Fruit fly (Drosophila melanogaster) whole organism, prepupa: Measurements from ENCODE around the gene CG5001.

Experiments
- CG10631 ChIP-seq: fragments of 200-800 bp; sonication (Bioruptor generic); optimal IDR thresholded peaks from 2 replicates; lab custom pipeline; 2016; ENCODE audit warnings: missing biosample characterization, missing genetic modification characterization
- CG10669 ChIP-seq: fragments of 200-800 bp; sonication (Bioruptor generic); optimal IDR thresholded peaks from 3 replicates; lab custom pipeline; 2018; ENCODE audit warnings: missing biosample characterization, mild to moderate bottlenecking, missing genetic modification characterization, moderate library complexity
- CG11294 ChIP-seq: fragments of 200-800 bp; sonication (Bioruptor generic); IDR thresholded peaks from 2 replicates; pipeline ENCODE4 v1.3.6; 2022; ENCODE audit warnings: missing biosample characterization, missing genetic modification characterization
- CG11762 ChIP-seq: fragments of 200-800 bp; sonication (Bioruptor generic); optimal IDR thresholded peaks from 3 replicates; lab custom pipeline; 2016; ENCODE audit warnings: missing biosample characterization, missing genetic modification characterization; ENCODE audit not compliant: insufficient read depth
- CG15336 ChIP-seq: fragments of 200-800 bp; sonication (Bioruptor generic); IDR thresholded peaks from 2 replicates; pipeline ENCODE4 v1.3.6; 2022; ENCODE audit warnings: missing biosample characterization, missing genetic modification characterization
- CG1621 ChIP-seq: fragments of 200-800 bp; sonication (Bioruptor generic); optimal IDR thresholded peaks from 3 replicates; lab custom pipeline; 2018; ENCODE audit warnings: missing biosample characterization, mild to moderate bottlenecking, missing genetic modification characterization
- CG16779 ChIP-seq: fragments of 200-800 bp; sonication (Bioruptor generic); optimal IDR thresholded peaks from 3 replicates; lab custom pipeline; 2017; ENCODE audit warnings: missing biosample characterization, mild to moderate bottlenecking, missing genetic modification characterization
- CG3032 ChIP-seq: fragments of 200-800 bp; optimal IDR thresholded peaks from 2 replicates; lab custom pipeline; 2019; ENCODE audit warnings: missing biosample characterization, mild to moderate bottlenecking, missing genetic modification characterization, moderate library complexity
- CG31627 ChIP-seq: fragments of 200-800 bp; sonication (Bioruptor generic); optimal IDR thresholded peaks from 3 replicates; lab custom pipeline; 2016; ENCODE audit warnings: missing biosample characterization, missing genetic modification characterization
- CG32006 ChIP-seq: fragments of 200-800 bp; sonication (Bioruptor generic); optimal IDR thresholded peaks from 3 replicates; lab custom pipeline; 2017; ENCODE audit warnings: missing biosample characterization, mild to moderate bottlenecking, missing genetic modification characterization
- CG34406 ChIP-seq: fragments of 200-800 bp; sonication (Bioruptor generic); optimal IDR thresholded peaks from 3 replicates; lab custom pipeline; 2016; ENCODE audit warnings: missing biosample characterization, missing genetic modification characterization
- CG3919 ChIP-seq: fragments of 200-800 bp; sonication (Bioruptor generic); optimal IDR thresholded peaks from 3 replicates; lab custom pipeline; 2016; ENCODE audit warnings: missing biosample characterization, missing genetic modification characterization
- CG4318 ChIP-seq: fragments of 200-800 bp; sonication (Bioruptor generic); optimal IDR thresholded peaks from 3 replicates; lab custom pipeline; 2017; ENCODE audit warnings: missing biosample characterization, mild to moderate bottlenecking, missing genetic modification characterization
- CG6163 ChIP-seq: fragments of 200-800 bp; sonication (Bioruptor generic); IDR thresholded peaks from 3 replicates; pipeline ENCODE4 v1.3.6; 2022; ENCODE audit warnings: missing biosample characterization, missing genetic modification characterization
- CG6792 ChIP-seq: fragments of 200-800 bp; sonication (Bioruptor generic); optimal IDR thresholded peaks from 3 replicates; lab custom pipeline; 2016; ENCODE audit warnings: missing biosample characterization, missing genetic modification characterization
- CG6808 ChIP-seq: fragments of 200-800 bp; sonication (Bioruptor generic); optimal IDR thresholded peaks from 3 replicates; lab custom pipeline; 2017; ENCODE audit warnings: missing biosample characterization, missing genetic modification characterization, mild to moderate bottlenecking, moderate library complexity, missing genetic modification reagents
- CG6854 ChIP-seq: fragments of 200-800 bp; sonication (Bioruptor generic); optimal IDR thresholded peaks from 2 replicates; lab custom pipeline; 2017; ENCODE audit warnings: missing biosample characterization, mild to moderate bottlenecking, missing genetic modification characterization
- CG7368 ChIP-seq: fragments of 200-800 bp; sonication (Bioruptor generic); optimal IDR thresholded peaks from 3 replicates; lab custom pipeline; 2016; ENCODE audit warnings: missing biosample characterization, missing genetic modification characterization
- CG8119 ChIP-seq: fragments of 200-800 bp; sonication (Bioruptor generic); IDR thresholded peaks from 3 replicates; pipeline ENCODE4 v1.3.6; 2022; ENCODE audit warnings: missing biosample characterization, missing genetic modification characterization
- CG8319 ChIP-seq: fragments of 200-800 bp; sonication (Bioruptor generic); optimal IDR thresholded peaks from 3 replicates; lab custom pipeline; 2016; ENCODE audit warnings: missing biosample characterization, missing genetic modification characterization
- CG8632 ChIP-seq: fragments of 200-800 bp; sonication (Bioruptor generic); optimal IDR thresholded peaks from 3 replicates; lab custom pipeline; 2016; ENCODE audit warnings: missing biosample characterization, missing genetic modification characterization
- CG9139 ChIP-seq: fragments of 200-800 bp; sonication (Bioruptor generic); optimal IDR thresholded peaks from 3 replicates; lab custom pipeline; 2017; ENCODE audit warnings: missing biosample characterization, mild to moderate bottlenecking, missing genetic modification characterization
- Eip78C ChIP-seq: fragments of 200-800 bp; sonication (Bioruptor generic); peaks from one replicate; lab custom pipeline; 2016; ENCODE audit warnings: missing biosample characterization, missing genetic modification characterization
- Ets21C ChIP-seq: fragments of 200-800 bp; sonication (Bioruptor generic); optimal IDR thresholded peaks from 3 replicates; lab custom pipeline; 2016; ENCODE audit warnings: missing biosample characterization, missing genetic modification characterization
- Ets96B ChIP-seq: fragments of 200-800 bp; optimal IDR thresholded peaks from 2 replicates; lab custom pipeline; 2019; ENCODE audit warnings: missing biosample characterization, mild to moderate bottlenecking, missing genetic modification characterization, moderate library complexity
- Gug ChIP-seq: fragments of 200-800 bp; sonication (Bioruptor generic); IDR thresholded peaks from 2 replicates; pipeline ENCODE4 v1.3.6; 2022; ENCODE audit warnings: missing biosample characterization, missing genetic modification characterization
- Hr38 ChIP-seq: sonication (Bioruptor generic); optimal IDR thresholded peaks from 2 replicates; lab custom pipeline; 2016; ENCODE audit warnings: missing biosample characterization, missing genetic modification characterization
- Hr39 ChIP-seq: fragments of 200-800 bp; sonication (Bioruptor generic); optimal IDR thresholded peaks from 2 replicates; lab custom pipeline; 2016; ENCODE audit warnings: missing biosample characterization, missing genetic modification characterization
- Hr4 ChIP-seq: fragments of 200-800 bp; sonication (Bioruptor generic); optimal IDR thresholded peaks from 3 replicates; lab custom pipeline; 2016; ENCODE audit warnings: missing biosample characterization, missing genetic modification characterization
- Lpt ChIP-seq: fragments of 200-800 bp; sonication (Bioruptor generic); optimal IDR thresholded peaks from 3 replicates; lab custom pipeline; 2016; ENCODE audit warnings: missing biosample characterization, missing genetic modification characterization
- Met ChIP-seq: fragments of 200-800 bp; sonication (Bioruptor generic); optimal IDR thresholded peaks from 3 replicates; lab custom pipeline; 2016; ENCODE audit warnings: missing biosample characterization, missing genetic modification characterization
- OdsH ChIP-seq: fragments of 200-800 bp; sonication (Bioruptor generic); optimal IDR thresholded peaks from 3 replicates; lab custom pipeline; 2016; ENCODE audit warnings: missing biosample characterization, missing genetic modification characterization
- Smox ChIP-seq: fragments of 200-800 bp; sonication (Bioruptor generic); optimal IDR thresholded peaks from 3 replicates; lab custom pipeline; 2016; ENCODE audit warnings: missing biosample characterization, missing genetic modification characterization
- Sox102F ChIP-seq: fragments of 200-800 bp; sonication (Bioruptor generic); optimal IDR thresholded peaks from 2 replicates; lab custom pipeline; 2016; ENCODE audit warnings: missing biosample characterization, mild to moderate bottlenecking, missing genetic modification characterization
- Sox14 ChIP-seq: fragments of 200-800 bp; sonication (Bioruptor generic); optimal IDR thresholded peaks from 3 replicates; lab custom pipeline; 2016; ENCODE audit warnings: missing biosample characterization, missing genetic modification characterization
- Sox15 ChIP-seq: fragments of 200-800 bp; sonication (Bioruptor generic); optimal IDR thresholded peaks from 3 replicates; lab custom pipeline; 2016; ENCODE audit warnings: missing biosample characterization, missing genetic modification characterization
- achi ChIP-seq: fragments of 200-800 bp; sonication (Bioruptor generic); optimal IDR thresholded peaks from 3 replicates; lab custom pipeline; 2016; ENCODE audit warnings: missing biosample characterization, missing genetic modification characterization
- acj6 ChIP-seq: fragments of 200-800 bp; sonication (Bioruptor generic); optimal IDR thresholded peaks from 3 replicates; lab custom pipeline; 2016; ENCODE audit warnings: missing biosample characterization, missing genetic modification characterization
- cyc ChIP-seq: fragments of 200-800 bp; sonication (Bioruptor generic); optimal IDR thresholded peaks from 3 replicates; lab custom pipeline; 2016; ENCODE audit warnings: missing biosample characterization, missing genetic modification characterization
- dac ChIP-seq: fragments of 200-800 bp; sonication (Bioruptor generic); optimal IDR thresholded peaks from 2 replicates; lab custom pipeline; 2017; ENCODE audit warnings: missing biosample characterization, mild to moderate bottlenecking, missing genetic modification characterization
- dsx ChIP-seq: fragments of 200-800 bp; optimal IDR thresholded peaks from 3 replicates; lab custom pipeline; 2019; ENCODE audit warnings: missing biosample characterization, mild to moderate bottlenecking, missing genetic modification characterization, moderate library complexity; ENCODE audit not compliant: poor library complexity, severe bottlenecking
- eg ChIP-seq: fragments of 200-800 bp; sonication (Bioruptor generic); IDR thresholded peaks from 3 replicates; pipeline ENCODE4 v1.3.6; 2022; ENCODE audit warnings: missing biosample characterization, missing genetic modification characterization
- fd85E ChIP-seq: fragments of 200-800 bp; sonication (Bioruptor generic); optimal IDR thresholded peaks from 3 replicates; lab custom pipeline; 2016; ENCODE audit warnings: missing biosample characterization, missing genetic modification characterization
- lz ChIP-seq: fragments of 200-800 bp; sonication (Bioruptor generic); optimal IDR thresholded peaks from 3 replicates; lab custom pipeline; 2016; ENCODE audit warnings: missing biosample characterization, missing genetic modification characterization
- net ChIP-seq: fragments of 200-800 bp; sonication (Bioruptor generic); optimal IDR thresholded peaks from 3 replicates; lab custom pipeline; 2016; ENCODE audit warnings: missing biosample characterization, missing genetic modification characterization
- pdm3 ChIP-seq: fragments of 200-800 bp; sonication (Bioruptor generic); optimal IDR thresholded peaks from 3 replicates; lab custom pipeline; 2016; ENCODE audit warnings: missing biosample characterization, missing genetic modification characterization
- ss ChIP-seq, 2 experiments: fragments of 200-800 bp; sonication (Bioruptor generic); optimal IDR thresholded peaks; 2 replicates in 1 of 2; 3 replicates in 1 of 2; lab custom pipeline; 2017 to 2018; ENCODE audit warnings: mild to moderate bottlenecking in 2 of 2, missing biosample characterization in 2 of 2, missing genetic modification characterization in 2 of 2, moderate library complexity in 1 of 2
- svp ChIP-seq: fragments of 200-800 bp; sonication (Bioruptor generic); peaks from one replicate; lab custom pipeline; 2016; ENCODE audit warnings: missing biosample characterization, missing genetic modification characterization
- topi ChIP-seq: fragments of 200-800 bp; sonication (Bioruptor generic); optimal IDR thresholded peaks from 3 replicates; lab custom pipeline; 2016; ENCODE audit warnings: missing biosample characterization, missing genetic modification characterization
- vri ChIP-seq: fragments of 200-800 bp; sonication (Bioruptor generic); optimal IDR thresholded peaks from 3 replicates; lab custom pipeline; 2016; ENCODE audit warnings: missing biosample characterization, mild to moderate bottlenecking, missing genetic modification characterization

CG5001 gene

DNA sequence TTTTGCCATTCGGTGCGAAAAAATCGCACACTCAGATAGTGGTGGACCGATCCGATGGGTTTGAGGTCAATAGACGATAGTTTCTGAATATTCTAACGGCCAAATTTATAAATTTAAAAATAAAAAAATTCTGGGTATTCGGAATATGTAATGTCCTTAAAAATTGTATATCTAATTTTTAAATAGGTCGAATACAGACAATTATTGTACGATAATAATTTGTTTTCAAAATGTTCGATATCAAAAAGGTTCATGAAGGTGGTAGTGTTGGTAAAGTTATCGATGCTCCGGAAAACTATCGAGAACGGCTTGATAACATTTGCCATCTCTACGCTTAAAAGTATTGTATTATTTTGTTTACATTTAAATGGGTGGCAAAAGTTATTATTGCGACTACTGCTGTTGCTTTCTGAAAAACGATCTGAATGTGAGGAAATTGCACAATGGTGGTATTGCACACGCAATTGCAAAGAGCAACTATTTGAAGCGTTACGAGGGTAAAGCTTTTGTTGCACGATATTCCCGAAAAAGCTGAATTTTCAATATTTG is 15.6 kb upstream of the CG5001 start, which contains the start of the genes CG31922 and Plap (continued):
- TF ChIP-seq Ets21C (GFP tag; lab: Kevin White, UChicago) (no peak), OdsH (no peak)

DNA sequence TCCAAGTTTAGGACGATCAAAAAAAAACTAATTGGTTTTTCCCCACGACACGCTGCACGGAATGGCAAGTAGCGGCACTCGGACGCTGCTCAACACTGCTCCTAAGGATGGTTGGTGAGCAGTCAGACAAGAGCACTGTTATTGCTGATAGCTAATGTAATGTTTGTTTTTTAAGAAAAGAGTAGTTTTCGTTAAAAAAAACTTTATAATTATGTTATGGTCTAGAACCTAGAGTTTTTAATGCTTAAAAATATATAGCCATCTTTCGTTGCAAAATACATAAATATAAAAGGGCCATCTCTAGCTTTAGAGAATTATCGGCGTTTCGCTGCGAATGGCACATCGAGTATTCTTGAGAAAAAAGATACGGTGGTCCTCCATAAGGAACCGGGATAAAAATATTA is 12.9 kb upstream of the CG5001 start, which contains the start of the genes Charon and CG4887:
Gene Charon (minus strand): TSS at position 102 of the 404 bp plus-strand sequence.
Gene CG4887 (plus strand): TSS at position 306 of the 404 bp plus-strand sequence.
- no peak for TF ChIP-seq CG32006 (GFP tag; lab: Kevin White, UChicago)
- no peak for TF ChIP-seq CG10669
- peak; percentile 77 for TF ChIP-seq Sox15 (GFP tag; lab: Kevin White, UChicago)
- peak; percentile 76 for TF ChIP-seq Gug (GFP tag; lab: Robert Waterston, UW)
- TF ChIP-seq Met: no peak
- no peak for TF ChIP-seq OdsH
- TF ChIP-seq CG3032 (tag; lab: Kevin White, UChicago): peak; percentile 78
- TF ChIP-seq CG11294: peak; percentile 66; the same call in 1 of the 2 replicates
- no peak for TF ChIP-seq acj6
- peak; percentile 64 for TF ChIP-seq CG8319 (GFP tag; lab: Kevin White, UChicago)
- TF ChIP-seq svp (GFP tag; lab: Kevin White, UChicago): no peak
- TF ChIP-seq pdm3 (GFP tag; lab: Kevin White, UChicago): no peak
- TF ChIP-seq Sox14 (GFP tag; lab: Kevin White, UChicago): no peak
- TF ChIP-seq Eip78C (GFP tag; lab: Kevin White, UChicago): no peak
- no peak for TF ChIP-seq CG3919 (GFP tag; lab: Kevin White, UChicago)
- TF ChIP-seq lz (GFP tag; lab: Kevin White, UChicago): peak; percentile 87
- TF ChIP-seq CG6163: peak; percentile 50; the same call in 2 of the 3 replicates
- peak; percentile 58 for TF ChIP-seq Ets96B (tag; lab: Kevin White, UChicago)
- no peak for TF ChIP-seq CG7368 (GFP tag; lab: Kevin White, UChicago)
- TF ChIP-seq CG10631 (GFP tag; lab: Kevin White, UChicago): no peak
- no peak for TF ChIP-seq dsx (GFP tag; lab: Kevin White, UChicago)
- peak; percentile 50 for TF ChIP-seq CG11762 (GFP tag; lab: Kevin White, UChicago)
- TF ChIP-seq CG6792 (GFP tag; lab: Kevin White, UChicago): peak; percentile 74
- no peak for TF ChIP-seq Hr4 (GFP tag; lab: Kevin White, UChicago)
- TF ChIP-seq eg (GFP tag; lab: Robert Waterston, UW): peak; percentile 64; the same call in 2 of the 3 replicates
- TF ChIP-seq CG15336 (GFP tag; lab: Robert Waterston, UW): peak; percentile 41; the same call in 1 of the 2 replicates
- TF ChIP-seq Ets21C (GFP tag; lab: Kevin White, UChicago): no peak
- TF ChIP-seq CG16779: no peak
- TF ChIP-seq CG1621: peak; percentile 48
- TF ChIP-seq CG4318: no peak
- no peak for TF ChIP-seq CG34406 (GFP tag; lab: Kevin White, UChicago)
- TF ChIP-seq Sox102F (GFP tag; lab: Kevin White, UChicago): no peak
- no peak for TF ChIP-seq net (GFP tag; lab: Kevin White, UChicago)
- peak; percentile 31 for TF ChIP-seq CG6854 (GFP tag; lab: Kevin White, UChicago)
- TF ChIP-seq Smox (GFP tag; lab: Kevin White, UChicago): no peak
- peak; percentile 87 for TF ChIP-seq cyc (GFP tag; lab: Kevin White, UChicago)
- TF ChIP-seq Hr39: peak; percentile 89
- no peak for TF ChIP-seq CG8632 (GFP tag; lab: Kevin White, UChicago)
- peak; percentile 46 for TF ChIP-seq dac (GFP tag; lab: Kevin White, UChicago)
- TF ChIP-seq ss (GFP tag; optimal IDR thresholded peaks at IDR 0.05; lab: Kevin White, UChicago): no peak
- TF ChIP-seq CG9139 (GFP tag; lab: Kevin White, UChicago): no peak
- peak; percentile 25 for TF ChIP-seq Hr38 (GFP tag; lab: Kevin White, UChicago)
- no peak for TF ChIP-seq vri (GFP tag; lab: Kevin White, UChicago)
- peak; percentile 83 for TF ChIP-seq topi
- peak; percentile 37; the same call in 2 of the 3 replicates for TF ChIP-seq CG8119 (GFP tag; lab: Robert Waterston, UW)
- TF ChIP-seq CG31627 (GFP tag; lab: Kevin White, UChicago): peak; percentile 92
- no peak for TF ChIP-seq CG6808
- peak; percentile 35 for TF ChIP-seq Lpt (GFP tag; lab: Kevin White, UChicago)
- TF ChIP-seq fd85E (GFP tag; lab: Kevin White, UChicago): no peak
- TF ChIP-seq achi (GFP tag; lab: Kevin White, UChicago): peak; percentile 81
